Worm (Caenorhabditis elegans) whole organism, L3 larva: ENCODE data around the gene B0546.3.
A peak's percentile ranks its signal among the peaks of the same experiment; 100 is the strongest.
"Not testable (repeated sequence)": the region's sequence is repeated elsewhere in the genome, so short reads cannot be mapped to it uniquely, and the experiment has no call there.

Experiments used
- R02D3.7 ChIP-seq: fragments of 150-350 bp; optimal IDR thresholded peaks from 2 replicates; lab custom pipeline; 2014; ENCODE audit warnings: missing biosample characterization, missing genetic modification characterization
- aly-2 ChIP-seq: fragments of 150-350 bp; optimal IDR thresholded peaks from 2 replicates; lab custom pipeline; 2014; ENCODE audit warnings: missing biosample characterization, missing genetic modification characterization
- ama-1 ChIP-seq: fragments of 150-350 bp; optimal IDR thresholded peaks from 2 replicates; lab custom pipeline; 2018
- ceh-28 ChIP-seq: fragments of 150-350 bp; optimal IDR thresholded peaks from 2 replicates; lab custom pipeline; 2014; ENCODE audit warnings: missing biosample characterization, missing genetic modification reagents, missing genetic modification characterization
- ceh-9 ChIP-seq: sonication (generic microtip); optimal IDR thresholded peaks from 2 replicates; lab custom pipeline; 2018; ENCODE audit warnings: missing biosample characterization, missing genetic modification characterization
- daf-12 ChIP-seq: fragments of 150-350 bp; optimal IDR thresholded peaks from 2 replicates; lab custom pipeline; 2014; ENCODE audit warnings: missing biosample characterization, missing genetic modification reagents, missing genetic modification characterization
- egl-5 ChIP-seq: fragments of 150-350 bp; optimal IDR thresholded peaks from 2 replicates; lab custom pipeline; 2017; ENCODE audit warnings: missing biosample characterization, missing genetic modification reagents, missing genetic modification characterization, inconsistent platforms
- elt-2 ChIP-seq: sonication (generic microtip); optimal IDR thresholded peaks from 2 replicates; lab custom pipeline; 2016; ENCODE audit warnings: missing genetic modification reagents, mild to moderate bottlenecking, missing genetic modification characterization, missing compliant biosample characterization
- eor-1 ChIP-seq, 2 experiments: fragments of 150-350 bp; optimal IDR thresholded peaks; 2 replicates each; lab custom pipeline; 2014 to 2018; ENCODE audit warnings: missing biosample characterization in 2 of 2, missing genetic modification characterization in 2 of 2
- fkh-10 ChIP-seq: sonication (generic microtip); optimal IDR thresholded peaks from 2 replicates; lab custom pipeline; 2017; ENCODE audit warnings: missing biosample characterization, missing genetic modification reagents, missing genetic modification characterization
- fkh-2 ChIP-seq: fragments of 150-350 bp; optimal IDR thresholded peaks from 2 replicates; lab custom pipeline; 2014; ENCODE audit warnings: missing biosample characterization, missing genetic modification reagents, missing genetic modification characterization
- fos-1 ChIP-seq: fragments of 150-350 bp; optimal IDR thresholded peaks from 2 replicates; lab custom pipeline; 2014; ENCODE audit warnings: missing biosample characterization, missing genetic modification characterization
- hmg-11 ChIP-seq: sonication (generic microtip); optimal IDR thresholded peaks from 2 replicates; lab custom pipeline; 2016; ENCODE audit warnings: missing genetic modification characterization, missing compliant biosample characterization
- jun-1 ChIP-seq: fragments of 150-350 bp; optimal IDR thresholded peaks from 2 replicates; lab custom pipeline; 2014; ENCODE audit warnings: missing biosample characterization, missing genetic modification reagents, missing genetic modification characterization
- lin-15B ChIP-seq: fragments of 150-350 bp; optimal IDR thresholded peaks from 2 replicates; lab custom pipeline; 2014; ENCODE audit warnings: missing biosample characterization, missing genetic modification characterization
- mdl-1 ChIP-seq: fragments of 150-350 bp; optimal IDR thresholded peaks from 2 replicates; lab custom pipeline; 2014; ENCODE audit warnings: missing biosample characterization, missing genetic modification characterization
- mml-1 ChIP-seq: fragments of 150-350 bp; sonication (generic microtip); optimal IDR thresholded peaks from 3 replicates; lab custom pipeline; 2014; ENCODE audit warnings: missing biosample characterization, missing genetic modification characterization
- nfya-1 ChIP-seq: sonication (generic microtip); optimal IDR thresholded peaks from 2 replicates; lab custom pipeline; 2017; ENCODE audit warnings: missing genetic modification characterization, mild to moderate bottlenecking, missing compliant biosample characterization, antibody characterized with exemption, moderate library complexity; ENCODE audit not compliant: insufficient read depth
- nhr-11 ChIP-seq: fragments of 150-350 bp; optimal IDR thresholded peaks from 2 replicates; lab custom pipeline; 2014; ENCODE audit warnings: missing biosample characterization, missing genetic modification characterization
- nhr-12 ChIP-seq: fragments of 150-350 bp; optimal IDR thresholded peaks from 2 replicates; lab custom pipeline; 2014; ENCODE audit warnings: missing biosample characterization, missing genetic modification characterization
- nhr-23 ChIP-seq: fragments of 150-350 bp; optimal IDR thresholded peaks from 2 replicates; lab custom pipeline; 2014; ENCODE audit warnings: missing biosample characterization, missing genetic modification reagents, missing genetic modification characterization
- nhr-237 ChIP-seq: fragments of 150-350 bp; optimal IDR thresholded peaks from 2 replicates; lab custom pipeline; 2014; ENCODE audit warnings: missing biosample characterization, missing genetic modification characterization
- nhr-28 ChIP-seq: fragments of 150-350 bp; optimal IDR thresholded peaks from 2 replicates; lab custom pipeline; 2014; ENCODE audit warnings: missing biosample characterization, missing genetic modification characterization
- pha-4 ChIP-seq: fragments of 150-350 bp; optimal IDR thresholded peaks from 2 replicates; lab custom pipeline; 2014; ENCODE audit warnings: missing biosample characterization, missing genetic modification reagents, missing genetic modification characterization
- pqm-1 ChIP-seq: fragments of 150-350 bp; optimal IDR thresholded peaks from 2 replicates; lab custom pipeline; 2017; ENCODE audit warnings: missing biosample characterization, missing genetic modification characterization, inconsistent platforms
- skn-1 ChIP-seq: fragments of 150-350 bp; optimal IDR thresholded peaks from 2 replicates; lab custom pipeline; 2014; ENCODE audit warnings: missing biosample characterization, missing genetic modification characterization
- snpc-4 ChIP-seq: fragments of 150-350 bp; optimal IDR thresholded peaks from 2 replicates; lab custom pipeline; 2014; ENCODE audit warnings: missing biosample characterization, missing genetic modification characterization
- unc-39 ChIP-seq: sonication (generic microtip); optimal IDR thresholded peaks from 4 replicates; lab custom pipeline; 2017; ENCODE audit warnings: missing biosample characterization, missing genetic modification characterization
- zag-1 ChIP-seq: fragments of 150-350 bp; optimal IDR thresholded peaks from 2 replicates; lab custom pipeline; 2014; ENCODE audit warnings: missing biosample characterization, missing genetic modification characterization
- ztf-4 ChIP-seq: fragments of 150-350 bp; optimal IDR thresholded peaks from 2 replicates; lab custom pipeline; 2014; ENCODE audit warnings: missing biosample characterization, missing genetic modification characterization

The B0546.3 gene

DNA sequence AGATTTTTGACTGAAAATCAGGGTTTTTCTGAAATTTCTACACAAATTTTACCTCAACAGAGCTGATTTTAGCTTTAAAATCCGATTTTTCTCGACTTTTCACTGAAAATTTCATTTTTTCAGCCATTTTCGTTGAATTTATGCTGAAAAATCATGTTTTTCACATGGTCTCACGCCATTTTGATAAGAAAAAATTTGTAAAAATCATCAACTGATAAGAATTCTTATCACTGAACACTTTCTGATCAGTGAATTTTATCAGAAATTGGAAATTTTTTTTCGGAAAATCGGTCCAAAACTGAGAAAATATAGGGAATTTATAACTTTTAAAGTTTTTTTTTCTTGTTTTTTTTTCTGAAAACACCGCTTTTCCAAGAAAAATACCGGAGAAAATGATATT, 18.3 kb upstream of the B0546.3 start:
- TF ChIP-seq elt-2 (tag; lab: Kevin White, UChicago) (peak; percentile 83), pqm-1 (tag; lab: Kevin White, UChicago) (peak; percentile 90), pha-4 (tag; lab: Kevin White, UChicago) (peak; percentile 27), nhr-12 (no peak)

DNA sequence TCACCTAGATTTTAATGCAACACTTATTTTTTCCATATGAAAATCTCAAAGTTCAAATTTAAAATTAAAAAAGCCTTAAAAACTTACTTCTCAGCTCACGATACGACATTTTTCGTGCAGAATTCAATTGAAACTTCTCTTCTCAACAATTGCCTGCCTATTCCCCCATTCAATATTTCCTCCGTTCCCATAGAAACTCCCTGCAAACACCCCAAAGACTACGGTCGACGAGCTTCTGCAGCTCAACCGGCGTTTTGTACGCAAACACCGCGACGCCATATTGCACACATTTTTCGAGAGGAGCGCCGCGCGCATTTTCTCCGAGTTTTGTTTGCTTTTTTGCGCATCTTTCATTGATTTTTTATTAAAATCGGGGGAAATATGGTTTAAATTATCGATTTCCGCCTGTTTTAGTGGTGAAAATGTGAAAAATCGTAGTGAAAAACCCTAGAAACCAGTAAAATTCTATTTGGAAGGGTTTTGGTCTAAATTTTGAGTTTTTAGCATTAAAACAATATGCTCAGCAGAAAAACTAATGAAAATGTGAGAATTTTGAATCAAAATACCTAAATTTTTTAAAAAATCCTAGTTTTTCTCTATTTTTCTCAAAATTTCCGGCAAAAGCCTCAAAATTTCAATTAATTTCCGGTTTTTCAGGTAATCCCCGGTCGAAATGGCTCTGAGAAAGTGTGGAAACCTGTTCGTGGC, 16.5 kb upstream of the B0546.3 start, which contains the start of the genes dyf-3 and pdhb-1:
Gene dyf-3, minus strand, starts transcription at position 217 of the 708 bp plus-strand sequence.
Gene pdhb-1, plus strand, starts transcription at position 658 of the 708 bp plus-strand sequence.
- no peak for TF ChIP-seq mml-1
- peak; percentile 33 for TF ChIP-seq lin-15B
- TF ChIP-seq ztf-4 (tag; lab: Kevin White, UChicago) = no peak
- TF ChIP-seq eor-1 (tag; optimal IDR thresholded peaks at IDR 0.05; lab: Kevin White, UChicago) = no peak
- TF ChIP-seq jun-1 (tag; lab: Kevin White, UChicago) = no peak
- TF ChIP-seq pha-4 (tag; lab: Kevin White, UChicago) = peak; percentile 37
- no peak for TF ChIP-seq R02D3.7 (tag; lab: Kevin White, UChicago)
- peak; percentile 58 for TF ChIP-seq hmg-11 (tag; lab: Kevin White, UChicago)
- peak; percentile 65 for TF ChIP-seq nfya-1 (tag; lab: Kevin White, UChicago)
- TF ChIP-seq elt-2 (tag; lab: Kevin White, UChicago) = peak; percentile 28
- TF ChIP-seq, all 47 proteins: peak for 5

ce11 chrIV:3398078-3398477, 15.4 kb upstream of the B0546.3 start:
- TF ChIP-seq nhr-12 = no peak
- no peak for TF ChIP-seq jun-1 (tag; lab: Kevin White, UChicago)
- TF ChIP-seq fkh-2 (tag; lab: Kevin White, UChicago) = no peak
- TF ChIP-seq fos-1 (tag; lab: Kevin White, UChicago) = no peak
- no peak for TF ChIP-seq ceh-28 (tag; lab: Kevin White, UChicago)
- no peak for TF ChIP-seq fkh-10 (GFP tag; lab: Kevin White, UChicago)
- no peak for TF ChIP-seq egl-5 (tag; lab: Kevin White, UChicago)
- no peak for TF ChIP-seq snpc-4 (tag; lab: Kevin White, UChicago)
- no peak for TF ChIP-seq aly-2 (tag; lab: Kevin White, UChicago)
- no peak for TF ChIP-seq unc-39 (tag; lab: Kevin White, UChicago)
- no peak for TF ChIP-seq nhr-11 (tag; lab: Kevin White, UChicago)

- TF ChIP-seq nhr-28 (tag; lab: Kevin White, UChicago) (no peak), fkh-10 (GFP tag; lab: Kevin White, UChicago) (no peak), zag-1 (tag; lab: Kevin White, UChicago) (no peak), skn-1 (tag; lab: Kevin White, UChicago) (no peak), fos-1 (tag; lab: Kevin White, UChicago) (no peak), hmg-11 (tag; lab: Kevin White, UChicago) (no peak), pqm-1 (tag; lab: Kevin White, UChicago) (no peak), nfya-1 (tag; lab: Kevin White, UChicago) (no peak), nhr-23 (no peak), elt-2 (tag; lab: Kevin White, UChicago) (no peak), ceh-9 (tag; lab: Kevin White, UChicago) (no peak), nhr-237 (tag; lab: Kevin White, UChicago) (no peak), daf-12 (no peak), aly-2 (tag; lab: Kevin White, UChicago) (no peak), ztf-4 (tag; lab: Kevin White, UChicago) (no peak), mdl-1 (tag; lab: Kevin White, UChicago) (no peak), ama-1 (lab: Kevin White, UChicago) (no peak), snpc-4 (tag; lab: Kevin White, UChicago) (no peak), nhr-12 (no peak)
These were observed 12.9 kb upstream of the B0546.3 start, which contains the start of gene C04C3.14 for ce11 chrIV:3395581-3395980. Gene C04C3.14 (plus strand): TSS chrIV:3395881.

DNA sequence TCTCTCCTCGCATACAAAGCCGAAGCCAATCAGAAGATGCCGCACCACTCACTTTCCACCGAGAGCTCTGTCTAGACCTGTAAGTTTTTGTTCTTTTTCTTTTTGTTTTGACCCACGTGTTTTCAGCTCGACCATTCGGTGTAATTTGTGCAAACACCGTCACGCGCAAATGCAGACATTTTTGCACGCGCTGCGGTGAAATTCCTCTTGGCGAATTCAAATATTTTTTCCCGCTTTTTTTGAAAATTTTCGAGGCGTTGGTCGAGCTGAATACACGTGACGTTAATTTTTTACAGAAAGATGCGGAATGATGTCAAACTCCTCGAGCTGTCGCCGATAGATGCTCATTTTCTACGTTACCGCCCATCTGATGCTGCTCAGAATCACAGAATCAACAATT, 11.4 kb upstream of the B0546.3 start, which contains the start of gene C04C3.4:
Gene C04C3.4, plus strand, starts transcription at position 301 of the 400 bp plus-strand sequence.
- TF ChIP-seq mdl-1, ceh-28, snpc-4 (tag; lab: Kevin White, UChicago): not testable (repeated sequence)
